Worm (Caenorhabditis elegans) whole organism, mixed stage, embryonic: ENCODE data around the gene tpst-1.

ENCODE experiments used
- M03D4.4 ChIP-seq: sonication (generic microtip); optimal IDR thresholded peaks from 2 replicates; lab custom pipeline; 2017; ENCODE audit warnings: mild to moderate bottlenecking, missing genetic modification characterization, missing compliant biosample characterization
- bed-3 ChIP-seq: fragments of 200-800 bp; sonication (Bioruptor generic); optimal IDR thresholded peaks from 3 replicates; lab custom pipeline; 2018; ENCODE audit warnings: mild to moderate bottlenecking, missing genetic modification characterization, moderate library complexity, missing compliant biosample characterization
- blmp-1 ChIP-seq: fragments of 150-350 bp; optimal IDR thresholded peaks from 2 replicates; lab custom pipeline; 2014; ENCODE audit warnings: missing biosample characterization, missing genetic modification characterization
- ceh-39 ChIP-seq: fragments of 150-350 bp; optimal IDR thresholded peaks from 2 replicates; lab custom pipeline; 2014; ENCODE audit warnings: missing biosample characterization, missing genetic modification characterization
- ceh-43 ChIP-seq: fragments of 200-800 bp; sonication (Bioruptor generic); optimal IDR thresholded peaks from 2 replicates; lab custom pipeline; 2018; ENCODE audit warnings: mild to moderate bottlenecking, missing genetic modification characterization, moderate library complexity, missing compliant biosample characterization
- ceh-83 ChIP-seq: fragments of 200-800 bp; sonication (Bioruptor generic); optimal IDR thresholded peaks from 2 replicates; lab custom pipeline; 2018; ENCODE audit warnings: mild to moderate bottlenecking, missing genetic modification characterization, missing compliant biosample characterization
- ces-1 ChIP-seq: fragments of 150-350 bp; optimal IDR thresholded peaks from 2 replicates; lab custom pipeline; 2014; ENCODE audit warnings: missing biosample characterization, missing genetic modification reagents, missing genetic modification characterization
- cnd-1 ChIP-seq: fragments of 200-800 bp; sonication (Bioruptor generic); optimal IDR thresholded peaks from 2 replicates; lab custom pipeline; 2018; ENCODE audit warnings: mild to moderate bottlenecking, missing genetic modification characterization, missing compliant biosample characterization
- drap-1 ChIP-seq: fragments of 200-800 bp; sonication (Bioruptor generic); optimal IDR thresholded peaks from 3 replicates; lab custom pipeline; 2018; ENCODE audit warnings: mild to moderate bottlenecking, missing genetic modification characterization, missing compliant biosample characterization
- elt-1 ChIP-seq: sonication (generic microtip); optimal IDR thresholded peaks from 2 replicates; lab custom pipeline; 2017; ENCODE audit warnings: missing genetic modification characterization, mild to moderate bottlenecking, missing compliant biosample characterization, antibody characterized with exemption, moderate library complexity, borderline replicate concordance; ENCODE audit not compliant: insufficient read depth
- elt-3 ChIP-seq: fragments of 150-350 bp; optimal IDR thresholded peaks from 2 replicates; lab custom pipeline; 2014; ENCODE audit warnings: missing biosample characterization, missing genetic modification characterization
- flh-1 ChIP-seq: fragments of 200-800 bp; sonication (Bioruptor generic); optimal IDR thresholded peaks from 2 replicates; lab custom pipeline; 2018; ENCODE audit warnings: mild to moderate bottlenecking, missing genetic modification characterization, moderate library complexity, missing compliant biosample characterization
- ham-2 ChIP-seq: fragments of 200-800 bp; sonication (Bioruptor generic); optimal IDR thresholded peaks from 2 replicates; lab custom pipeline; 2018; ENCODE audit warnings: mild to moderate bottlenecking, missing genetic modification characterization, missing compliant biosample characterization
- hlh-1 ChIP-seq: fragments of 150-350 bp; optimal IDR thresholded peaks from 2 replicates; lab custom pipeline; 2014; ENCODE audit warnings: missing biosample characterization, missing genetic modification reagents, missing genetic modification characterization
- lin-13 ChIP-seq: fragments of 150-350 bp; optimal IDR thresholded peaks from 2 replicates; lab custom pipeline; 2014; ENCODE audit warnings: missing biosample characterization, missing genetic modification characterization
- lin-32 ChIP-seq: fragments of 200-800 bp; sonication (Bioruptor generic); optimal IDR thresholded peaks from 2 replicates; lab custom pipeline; 2018; ENCODE audit warnings: mild to moderate bottlenecking, missing genetic modification characterization, missing compliant biosample characterization
- lsy-2 ChIP-seq: fragments of 150-350 bp; optimal IDR thresholded peaks from 2 replicates; lab custom pipeline; 2014; ENCODE audit warnings: missing biosample characterization, missing genetic modification characterization
- mab-5 ChIP-seq: fragments of 150-350 bp; optimal IDR thresholded peaks from 2 replicates; lab custom pipeline; 2014; ENCODE audit warnings: missing biosample characterization, missing genetic modification characterization
- mep-1 ChIP-seq: fragments of 150-350 bp; optimal IDR thresholded peaks from 2 replicates; lab custom pipeline; 2017; ENCODE audit warnings: missing biosample characterization, missing genetic modification reagents, missing genetic modification characterization, inconsistent platforms
- mls-2 ChIP-seq: sonication (generic microtip); optimal IDR thresholded peaks from 2 replicates; lab custom pipeline; 2016; ENCODE audit warnings: mild to moderate bottlenecking, missing genetic modification characterization, moderate library complexity, missing compliant biosample characterization
- nhr-12 ChIP-seq: fragments of 150-350 bp; optimal IDR thresholded peaks from 2 replicates; lab custom pipeline; 2014; ENCODE audit warnings: missing biosample characterization, missing genetic modification characterization
- nhr-2 ChIP-seq: fragments of 150-350 bp; optimal IDR thresholded peaks from 2 replicates; lab custom pipeline; 2014; ENCODE audit warnings: missing biosample characterization, missing genetic modification characterization
- nhr-237 ChIP-seq: fragments of 150-350 bp; optimal IDR thresholded peaks from 2 replicates; lab custom pipeline; 2014; ENCODE audit warnings: missing biosample characterization, missing genetic modification characterization
- nhr-28 ChIP-seq: fragments of 150-350 bp; optimal IDR thresholded peaks from 2 replicates; lab custom pipeline; 2014; ENCODE audit warnings: missing biosample characterization, missing genetic modification characterization
- nhr-76 ChIP-seq: sonication (generic microtip); optimal IDR thresholded peaks from 2 replicates; lab custom pipeline; 2017; ENCODE audit warnings: missing biosample characterization, missing genetic modification characterization
- pha-4 ChIP-seq: fragments of 150-350 bp; optimal IDR thresholded peaks from 2 replicates; lab custom pipeline; 2018; ENCODE audit warnings: missing biosample characterization, missing genetic modification reagents, missing genetic modification characterization
- sem-2 ChIP-seq: fragments of 200-800 bp; sonication (Bioruptor generic); optimal IDR thresholded peaks from 2 replicates; lab custom pipeline; 2018; ENCODE audit warnings: mild to moderate bottlenecking, missing genetic modification characterization, missing compliant biosample characterization
- snpc-4 ChIP-seq: fragments of 150-350 bp; optimal IDR thresholded peaks from 2 replicates; lab custom pipeline; 2014; ENCODE audit warnings: missing biosample characterization, missing genetic modification characterization
- sptf-1 ChIP-seq: sonication (generic microtip); optimal IDR thresholded peaks from 2 replicates; lab custom pipeline; 2017; ENCODE audit warnings: mild to moderate bottlenecking, missing genetic modification characterization, moderate library complexity, missing compliant biosample characterization
- tbx-8 ChIP-seq: fragments of 200-800 bp; sonication (Bioruptor generic); optimal IDR thresholded peaks from 2 replicates; lab custom pipeline; 2018; ENCODE audit warnings: mild to moderate bottlenecking, missing genetic modification characterization, moderate library complexity, missing compliant biosample characterization
- unc-120 ChIP-seq: sonication (generic microtip); optimal IDR thresholded peaks from 2 replicates; lab custom pipeline; 2017; ENCODE audit warnings: missing genetic modification characterization, missing compliant biosample characterization; ENCODE audit not compliant: poor library complexity, severe bottlenecking
- unc-39 ChIP-seq: fragments of 150-350 bp; optimal IDR thresholded peaks from 2 replicates; lab custom pipeline; 2014; ENCODE audit warnings: missing biosample characterization, missing genetic modification characterization
- unc-62 ChIP-seq: fragments of 150-350 bp; optimal IDR thresholded peaks from 2 replicates; lab custom pipeline; 2014; ENCODE audit warnings: missing biosample characterization, missing genetic modification reagents, missing genetic modification characterization
- zip-8 ChIP-seq: fragments of 150-350 bp; optimal IDR thresholded peaks from 2 replicates; lab custom pipeline; 2014; ENCODE audit warnings: missing biosample characterization, missing genetic modification characterization
- ztf-11 ChIP-seq: fragments of 150-350 bp; optimal IDR thresholded peaks from 2 replicates; lab custom pipeline; 2014; ENCODE audit warnings: missing biosample characterization, missing genetic modification characterization

The tpst-1 gene

DNA sequence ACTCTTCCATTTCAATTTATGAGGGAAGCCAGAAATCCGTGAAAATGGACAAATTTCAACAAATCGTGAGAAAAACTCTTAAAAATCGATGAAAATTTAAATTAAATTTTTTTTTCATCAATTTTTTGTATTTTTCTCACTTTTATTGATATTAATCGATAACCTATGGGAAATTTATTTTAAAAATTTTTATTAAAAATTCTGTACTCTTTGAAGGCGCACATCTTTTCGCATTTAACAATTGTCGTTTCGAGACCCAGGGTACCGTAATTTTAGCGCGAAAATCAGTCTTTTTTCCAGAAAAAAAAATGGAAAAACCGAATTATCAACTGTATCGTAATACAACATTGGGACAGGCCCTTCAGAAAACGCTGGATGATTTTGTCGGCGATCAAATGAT lies 37.6 kb downstream of the tpst-1 start, which contains the start of gene gtf-2A2:
Gene gtf-2A2, plus strand, starts transcription at position 301 of the 400 bp plus-strand sequence.
- TF ChIP-seq nhr-28, result no peak
- no peak for TF ChIP-seq lin-32 (GFP tag; lab: Kevin White, UChicago)
- TF ChIP-seq bed-3, result no peak
- TF ChIP-seq snpc-4 (tag; lab: Kevin White, UChicago), result no peak
- TF ChIP-seq nhr-237 (tag; lab: Kevin White, UChicago), result no peak
- TF ChIP-seq ztf-11 (tag; lab: Kevin White, UChicago), result no peak
- no peak for TF ChIP-seq nhr-76 (tag; lab: Kevin White, UChicago)
- no peak for TF ChIP-seq drap-1 (GFP tag; lab: Kevin White, UChicago)
- no peak for TF ChIP-seq mep-1
- no peak for TF ChIP-seq tbx-8 (GFP tag; lab: Kevin White, UChicago)
- TF ChIP-seq M03D4.4 (tag; lab: Kevin White, UChicago), result no peak
- TF ChIP-seq ceh-43 (GFP tag; lab: Kevin White, UChicago), result no peak
- TF ChIP-seq elt-3, result no peak
- no peak for TF ChIP-seq ceh-39 (tag; lab: Kevin White, UChicago)
- no peak for TF ChIP-seq cnd-1 (tag; lab: Kevin White, UChicago)
- no peak for TF ChIP-seq lin-13 (tag; lab: Kevin White, UChicago)
- TF ChIP-seq mls-2, result no peak
- no peak for TF ChIP-seq hlh-1 (tag; lab: Kevin White, UChicago)
- no peak for TF ChIP-seq flh-1 (GFP tag; lab: Kevin White, UChicago)
- TF ChIP-seq unc-120 (tag; lab: Kevin White, UChicago), result no peak

- TF ChIP-seq elt-1 (tag; lab: Kevin White, UChicago) (peak; percentile 85), nhr-2 (tag; lab: Kevin White, UChicago) (peak; percentile 56), ceh-83 (no peak), unc-62 (GFP tag; lab: Kevin White, UChicago) (peak; percentile 77), tbx-8 (GFP tag; lab: Kevin White, UChicago) (peak; percentile 6), drap-1 (GFP tag; lab: Kevin White, UChicago) (no peak), pha-4 (tag; lab: Kevin White, UChicago) (peak; percentile 72), mep-1 (peak; percentile 18), zip-8 (no peak), ham-2 (peak; percentile 73), mab-5 (no peak), nhr-237 (tag; lab: Kevin White, UChicago) (peak; percentile 9)
- TF ChIP-seq, all 35 proteins: peak for 8
These were observed 45.1 kb downstream of the tpst-1 start for ce11 chrIII:12616990-12617393.

DNA sequence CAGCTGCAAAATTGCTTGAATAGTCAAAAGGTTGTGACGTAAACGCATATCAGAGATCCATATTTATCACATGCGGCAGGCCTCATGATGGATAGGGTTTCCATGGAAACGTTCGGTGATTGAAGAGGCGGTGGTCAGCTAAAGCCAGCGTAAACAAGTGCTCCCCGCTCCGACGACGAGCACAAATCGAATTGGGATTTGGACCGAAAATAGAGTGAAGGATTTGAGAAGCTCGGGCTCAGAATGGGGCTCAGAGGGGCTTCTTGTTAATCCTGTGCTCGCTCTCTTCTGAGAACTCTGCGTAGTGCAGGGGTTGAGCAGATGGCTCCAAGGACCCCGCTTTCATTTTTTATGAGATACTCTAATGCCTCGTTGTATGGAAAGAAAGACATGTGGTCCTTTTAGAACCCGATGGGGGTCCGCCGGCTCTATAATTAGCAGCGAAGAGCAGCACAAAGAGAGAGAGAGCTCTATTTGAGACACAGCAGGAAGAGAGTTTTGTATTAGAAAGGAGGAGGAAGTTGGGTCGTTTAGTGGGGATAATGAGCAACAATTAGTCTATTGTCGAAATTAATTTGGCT lies 46.1 kb downstream of the tpst-1 start:
- peak; percentile 73 for TF ChIP-seq ces-1
- TF ChIP-seq ceh-43 (GFP tag; lab: Kevin White, UChicago), result peak; percentile 65
- TF ChIP-seq ham-2, result no peak
- peak; percentile 34 for TF ChIP-seq sptf-1 (tag; lab: Kevin White, UChicago)
- no peak for TF ChIP-seq lsy-2 (tag; lab: Kevin White, UChicago)
- TF ChIP-seq cnd-1 (tag; lab: Kevin White, UChicago), result peak; percentile 67
- peak; percentile 24 for TF ChIP-seq tbx-8 (GFP tag; lab: Kevin White, UChicago)
- TF ChIP-seq nhr-237 (tag; lab: Kevin White, UChicago), result no peak

DNA sequence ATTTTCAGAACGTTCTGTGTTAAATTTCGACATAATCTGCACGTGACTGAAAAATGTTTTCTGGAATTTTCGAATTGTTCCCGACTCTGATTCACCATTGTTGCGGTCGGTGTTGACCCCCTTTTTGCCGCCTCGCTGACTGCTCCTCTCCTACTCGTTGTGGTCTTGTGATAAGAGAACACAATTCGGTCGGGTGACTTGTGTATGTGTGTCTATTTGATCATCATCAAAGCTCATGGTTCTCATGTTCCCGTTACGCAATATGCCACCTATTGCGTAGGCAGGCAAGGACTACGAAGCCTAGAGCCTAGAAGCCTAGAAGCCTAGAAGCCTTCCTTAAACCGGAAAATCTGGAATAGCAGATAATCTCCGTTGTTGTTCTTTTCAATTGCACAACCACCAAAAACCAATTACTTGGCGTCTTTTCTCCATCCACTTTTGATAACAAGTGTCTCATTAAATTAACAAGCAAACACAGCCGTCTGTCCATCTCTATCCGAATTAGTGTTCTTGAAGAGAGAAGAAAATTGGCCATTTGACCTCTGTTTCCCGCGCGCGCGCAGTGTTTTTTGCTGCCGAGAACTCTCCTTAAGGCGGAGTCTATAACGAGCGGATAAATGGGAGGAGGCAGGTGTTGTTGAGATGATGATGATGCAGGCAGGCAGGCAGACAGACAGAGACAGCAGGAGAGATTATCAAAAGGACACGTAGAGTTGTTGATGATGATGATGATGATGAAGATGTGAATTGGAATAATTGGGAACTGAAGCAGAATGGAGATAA lies 47.2 kb downstream of the tpst-1 start:
- peak; percentile 54 for TF ChIP-seq ceh-43 (GFP tag; lab: Kevin White, UChicago)
- TF ChIP-seq unc-62 (GFP tag; lab: Kevin White, UChicago), result peak; percentile 61
- TF ChIP-seq M03D4.4 (tag; lab: Kevin White, UChicago), result no peak
- peak; percentile 51 for TF ChIP-seq ceh-39 (tag; lab: Kevin White, UChicago)
- no peak for TF ChIP-seq drap-1 (GFP tag; lab: Kevin White, UChicago)
- TF ChIP-seq nhr-28, result no peak
- no peak for TF ChIP-seq flh-1 (GFP tag; lab: Kevin White, UChicago)
- TF ChIP-seq sem-2 (GFP tag; lab: Kevin White, UChicago), result no peak
- no peak for TF ChIP-seq elt-3
- no peak for TF ChIP-seq nhr-76 (tag; lab: Kevin White, UChicago)
- peak; percentile 75 for TF ChIP-seq cnd-1 (tag; lab: Kevin White, UChicago)
- TF ChIP-seq unc-120 (tag; lab: Kevin White, UChicago), result peak; percentile 23
- peak; percentile 84 for TF ChIP-seq zip-8
- peak; percentile 50 for TF ChIP-seq ham-2
- TF ChIP-seq unc-39 (tag; lab: Kevin White, UChicago), result no peak
- TF ChIP-seq sptf-1 (tag; lab: Kevin White, UChicago), result no peak
- TF ChIP-seq lin-13 (tag; lab: Kevin White, UChicago), result peak; percentile 20
- no peak for TF ChIP-seq bed-3
- TF ChIP-seq ceh-83, result no peak
- no peak for TF ChIP-seq ztf-11 (tag; lab: Kevin White, UChicago)
- peak; percentile 31 for TF ChIP-seq tbx-8 (GFP tag; lab: Kevin White, UChicago)
- TF ChIP-seq nhr-237 (tag; lab: Kevin White, UChicago), result no peak
- peak; percentile 61 for TF ChIP-seq hlh-1 (tag; lab: Kevin White, UChicago)
- no peak for TF ChIP-seq mep-1
- no peak for TF ChIP-seq mab-5
- TF ChIP-seq pha-4 (tag; lab: Kevin White, UChicago), result no peak
- no peak for TF ChIP-seq snpc-4 (tag; lab: Kevin White, UChicago)
- TF ChIP-seq blmp-1 (tag; lab: Kevin White, UChicago), result no peak
- TF ChIP-seq mls-2, result peak; percentile 54
- TF ChIP-seq ces-1, result peak; percentile 90
- peak; percentile 61 for TF ChIP-seq lin-32 (GFP tag; lab: Kevin White, UChicago)
- peak; percentile 74 for TF ChIP-seq elt-1 (tag; lab: Kevin White, UChicago)
- TF ChIP-seq lsy-2 (tag; lab: Kevin White, UChicago), result no peak
- no peak for TF ChIP-seq nhr-12 (tag; lab: Kevin White, UChicago)
- peak; percentile 58 for TF ChIP-seq nhr-2 (tag; lab: Kevin White, UChicago)
